Worm (Caenorhabditis elegans) whole organism, L4/young adult: ENCODE results near the gene tram-1.

ENCODE experiments used
- W03F9.2 ChIP-seq: fragments of 150-350 bp; optimal IDR thresholded peaks from 2 replicates; lab custom pipeline; 2014; ENCODE audit warnings: missing biosample characterization, missing genetic modification characterization
- dao-5 ChIP-seq: sonication (generic microtip); optimal IDR thresholded peaks from 2 replicates; lab custom pipeline; 2016; ENCODE audit warnings: missing genotype, missing genetic modification characterization, moderate library complexity, missing compliant biosample characterization
- him-1 ChIP-seq: sonication (generic microtip); optimal IDR thresholded peaks from 2 replicates; lab custom pipeline; 2016; ENCODE audit warnings: missing genotype, missing genetic modification reagents, missing genetic modification characterization, missing compliant biosample characterization

DNA sequence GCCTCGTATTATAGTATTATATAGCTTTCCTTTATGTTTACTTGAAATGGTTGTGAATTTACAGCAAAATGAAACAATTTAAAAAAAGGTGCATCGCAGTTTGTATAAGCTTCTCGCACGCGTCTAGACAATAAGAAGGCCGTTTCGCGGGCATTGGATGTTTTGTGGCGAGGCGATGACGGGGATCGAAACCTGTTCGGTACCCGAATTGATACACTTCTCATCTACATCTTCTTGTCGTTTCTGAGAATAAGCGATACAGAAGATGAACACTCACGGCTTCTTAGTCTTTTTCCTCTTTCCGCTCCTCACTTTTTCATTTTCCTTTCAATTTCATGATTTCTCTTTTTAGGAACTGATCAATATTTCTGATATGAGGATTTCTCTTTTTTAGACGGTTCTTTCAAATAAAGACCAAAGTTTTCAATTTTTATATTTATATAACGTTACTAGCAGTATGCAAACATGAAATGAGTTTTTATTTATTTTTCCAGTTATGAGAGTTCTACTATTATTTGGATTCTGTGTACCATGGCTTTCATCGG lies 24.7 kb upstream of the tram-1 start, which contains the start of gene F01G10.10:
- no peak for TF ChIP-seq him-1
- no peak for TF ChIP-seq W03F9.2 (tag; lab: Kevin White, UChicago)
- TF ChIP-seq dao-5 (tag; lab: Kevin White, UChicago) = no peak
